Worm (Caenorhabditis elegans): Measurements from ENCODE around the gene cept-2.

The cept-2 gene

DNA sequence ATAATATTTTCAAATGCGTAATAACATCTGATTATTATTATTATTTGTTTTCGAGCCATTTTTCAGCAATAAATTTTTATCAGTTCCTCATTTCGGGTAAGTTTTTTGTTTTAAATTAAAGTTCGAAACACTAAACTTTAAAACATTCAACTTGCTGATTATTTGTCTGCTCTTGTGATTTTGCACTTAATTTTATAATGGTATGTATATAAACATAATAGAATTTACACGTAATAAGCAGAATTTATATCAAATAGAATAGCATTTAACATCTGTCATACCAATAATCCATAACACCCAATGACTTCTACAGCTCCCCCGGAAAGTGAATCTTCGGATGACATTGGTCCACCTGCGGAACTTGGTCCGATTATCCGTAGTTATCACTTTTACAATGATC is 14.4 kb upstream of the cept-2 start, which contains the start of gene srm-4:
Gene srm-4 (plus strand): TSS at position 301 of the 400 bp plus-strand sequence.
- TF ChIP-seq nhr-12 (tag; optimal IDR thresholded peaks at IDR 0.05) (no peak), zag-1 (tag; optimal IDR thresholded peaks at IDR 0.05) (no peak), elt-1 (tag; optimal IDR thresholded peaks at IDR 0.05) (no peak), nhr-237 (tag; optimal IDR thresholded peaks at IDR 0.05) (no peak), ama-1 (optimal IDR thresholded peaks at IDR 0.05) (no peak), snpc-4 (tag; optimal IDR thresholded peaks at IDR 0.05) (no peak), gmeb-1 (tag; optimal IDR thresholded peaks at IDR 0.05) (no peak), lin-11 (tag; optimal IDR thresholded peaks at IDR 0.05) (no peak), fos-1 (tag; optimal IDR thresholded peaks at IDR 0.05) (no peak), skn-1 (tag; optimal IDR thresholded peaks at IDR 0.05) (no peak), nhr-77 (tag; optimal IDR thresholded peaks at IDR 0.05) (no peak), C34F6.9 (tag; optimal IDR thresholded peaks at IDR 0.05) (no peak), ceh-82 (tag; optimal IDR thresholded peaks at IDR 0.05) (no peak), blmp-1 (tag; optimal IDR thresholded peaks at IDR 0.05; ENCODE audit: insufficient read depth) (no peak), alr-1 (tag; optimal IDR thresholded peaks at IDR 0.05) (no peak), nhr-11 (tag; optimal IDR thresholded peaks at IDR 0.05) (no peak), nhr-23 (tag; optimal IDR thresholded peaks at IDR 0.05) (no peak)

DNA sequence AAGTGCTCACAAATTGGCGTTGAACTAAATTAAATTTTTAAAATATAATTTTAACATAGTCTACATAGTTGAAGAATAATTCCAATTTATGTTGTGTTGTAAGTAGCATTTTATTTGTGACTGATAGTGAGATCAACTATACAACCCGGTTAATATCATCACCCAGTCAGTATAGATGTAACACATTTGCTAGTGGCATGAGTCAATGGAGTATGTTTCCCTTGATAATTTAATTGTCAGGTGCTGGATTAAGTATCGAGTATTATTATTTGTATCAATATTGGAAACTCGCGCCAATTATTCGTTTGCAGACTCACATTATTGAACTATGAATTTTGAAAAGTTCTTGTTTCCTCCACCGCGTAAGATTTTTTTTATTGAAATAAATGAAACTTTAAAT is 12.7 kb upstream of the cept-2 start, which contains the start of gene srm-5:
Gene srm-5 (plus strand): TSS at position 301 of the 400 bp plus-strand sequence.
- no peak for TF ChIP-seq ztf-11 (tag; optimal IDR thresholded peaks at IDR 0.05)
- no peak for TF ChIP-seq ztf-1 (GFP tag; conservative IDR thresholded peaks at IDR 0.05)
- TF ChIP-seq sma-9 (GFP tag; optimal IDR thresholded peaks at IDR 0.05), result no peak
- no peak for TF ChIP-seq sma-9 (tag; optimal IDR thresholded peaks at IDR 0.05)
- no peak for TF ChIP-seq aly-2 (tag; optimal IDR thresholded peaks at IDR 0.05)
- TF ChIP-seq elt-1 (tag; optimal IDR thresholded peaks at IDR 0.05), result no peak
- TF ChIP-seq ceh-82 (tag; optimal IDR thresholded peaks at IDR 0.05), result no peak
- no peak for TF ChIP-seq ZK546.5 (tag; optimal IDR thresholded peaks at IDR 0.05)
- no peak for TF ChIP-seq unc-39 (tag; optimal IDR thresholded peaks at IDR 0.05)
- TF ChIP-seq sem-4 (tag; optimal IDR thresholded peaks at IDR 0.05), result no peak
- no peak for TF ChIP-seq sma-3 (GFP tag; optimal IDR thresholded peaks at IDR 0.05)
- TF ChIP-seq mdl-1 (tag; optimal IDR thresholded peaks at IDR 0.05), result no peak
- TF ChIP-seq nhr-10 (tag; optimal IDR thresholded peaks at IDR 0.05), result no peak
- no peak for TF ChIP-seq fos-1 (tag; optimal IDR thresholded peaks at IDR 0.05)
- no peak for TF ChIP-seq nhr-77 (tag; optimal IDR thresholded peaks at IDR 0.05)
- no peak for TF ChIP-seq alr-1 (tag; optimal IDR thresholded peaks at IDR 0.05)
- TF ChIP-seq mab-5 (tag; optimal IDR thresholded peaks at IDR 0.05), result no peak

DNA sequence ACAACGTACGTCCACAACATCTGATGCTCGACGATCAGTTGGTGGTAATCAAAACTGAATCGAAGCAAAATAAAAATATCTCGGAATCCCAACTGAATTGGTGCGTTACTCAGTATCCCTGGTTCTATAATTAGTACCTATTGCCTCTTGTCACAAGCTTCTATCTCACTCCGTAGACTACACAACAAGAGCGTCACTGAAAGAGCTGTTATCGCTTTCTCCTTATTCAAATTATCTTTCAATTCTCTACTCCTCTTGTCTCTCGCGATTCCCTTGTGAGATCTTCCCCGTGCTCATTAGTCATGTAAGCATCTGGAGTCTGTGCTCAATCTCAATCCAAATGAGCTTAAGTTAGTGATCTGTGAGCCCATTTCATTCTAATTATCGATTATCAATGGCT is 10.9 kb upstream of the cept-2 start, which contains the start of gene srm-6:
Gene srm-6 (plus strand): TSS at position 301 of the 400 bp plus-strand sequence.
- TF ChIP-seq nhr-23 (tag; optimal IDR thresholded peaks at IDR 0.05) (no peak), skn-1 (tag; optimal IDR thresholded peaks at IDR 0.05) (no peak), lin-11 (tag; optimal IDR thresholded peaks at IDR 0.05) (no peak), nhr-6 (tag; optimal IDR thresholded peaks at IDR 0.05) (no peak), unc-39 (tag; optimal IDR thresholded peaks at IDR 0.05) (no peak), nhr-11 (tag; optimal IDR thresholded peaks at IDR 0.05) (no peak), ZK546.5 (tag; optimal IDR thresholded peaks at IDR 0.05) (no peak), Y55F3AM.14 (GFP tag; optimal IDR thresholded peaks at IDR 0.05) (no peak), lin-39 (tag; optimal IDR thresholded peaks at IDR 0.05) (no peak), egl-27 (tag; optimal IDR thresholded peaks at IDR 0.05) (no peak), aly-2 (tag; optimal IDR thresholded peaks at IDR 0.05) (no peak), unc-62 (GFP tag; optimal IDR thresholded peaks at IDR 0.05) (no peak), fos-1 (tag; optimal IDR thresholded peaks at IDR 0.05) (no peak)

DNA sequence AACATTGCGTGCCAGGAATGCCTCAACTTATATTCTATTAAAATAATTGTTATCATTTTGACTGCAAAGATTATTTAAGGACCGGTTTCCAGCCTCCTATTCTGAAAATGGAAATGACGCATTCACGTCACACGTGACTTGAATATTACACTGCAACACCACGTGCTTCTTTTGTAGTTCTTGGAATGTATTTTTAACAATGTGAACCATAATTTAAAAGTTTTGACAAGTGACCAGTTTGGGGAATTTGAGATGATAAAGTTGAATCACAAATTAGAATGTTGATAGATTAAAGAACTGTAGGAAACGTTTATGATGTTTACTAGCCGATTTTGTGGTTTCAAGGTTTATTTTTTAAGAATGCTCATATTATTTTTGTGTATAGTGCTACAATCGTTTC is 5.9 kb upstream of the cept-2 start, which contains the start of gene F47B8.10:
Gene F47B8.10 (plus strand): TSS at position 301 of the 400 bp plus-strand sequence.
- TF ChIP-seq gmeb-1 (tag; optimal IDR thresholded peaks at IDR 0.05), result no peak
- TF ChIP-seq ztf-1 (GFP tag; conservative IDR thresholded peaks at IDR 0.05), result no peak
- TF ChIP-seq nhr-25 (tag; optimal IDR thresholded peaks at IDR 0.05), result no peak
- no peak for TF ChIP-seq alr-1 (tag; optimal IDR thresholded peaks at IDR 0.05)
- no peak for TF ChIP-seq dmd-4 (tag; optimal IDR thresholded peaks at IDR 0.05)
- TF ChIP-seq skn-1 (tag; optimal IDR thresholded peaks at IDR 0.05), result no peak

DNA sequence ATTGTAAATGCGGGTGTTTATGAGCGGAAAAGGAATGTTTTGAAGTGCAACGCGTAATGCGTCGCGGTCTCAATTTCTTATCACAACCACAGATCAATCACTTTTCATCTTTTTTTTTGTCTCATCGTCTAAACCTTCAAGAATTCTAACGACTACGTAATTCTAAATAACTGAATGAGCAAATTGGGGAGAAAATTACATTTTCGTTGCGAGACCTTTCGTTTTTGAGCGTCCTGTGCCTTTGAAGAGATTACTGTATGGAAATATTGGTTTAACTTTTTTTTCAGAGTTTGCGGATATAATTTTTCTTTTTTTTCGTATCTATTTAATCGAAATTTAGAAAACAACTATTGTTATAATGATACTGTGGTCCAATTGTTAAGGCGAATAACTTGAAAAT is 2.9 kb downstream of the cept-2 start:
- peak; percentile 11 for TF ChIP-seq lin-13 (GFP tag; optimal IDR thresholded peaks at IDR 0.05)
- no peak for TF ChIP-seq ztf-4 (tag; optimal IDR thresholded peaks at IDR 0.05)
